Worm (Caenorhabditis elegans): Measurements from ENCODE around the gene R10D12.1.

The R10D12.1 gene

ce11 chrV:13918341-13918740 is 16.1 kb downstream of the R10D12.1 start, which contains the start of gene str-250:
TSS of gene str-250 (plus strand) at chrV:13918641.
- no peak for TF ChIP-seq ztf-26 (tag; optimal IDR thresholded peaks at IDR 0.05)
- TF ChIP-seq F39B2.1 (GFP tag; IDR thresholded peaks at IDR 0.05): no peak
- no peak for TF ChIP-seq lir-1 (GFP tag; conservative IDR thresholded peaks at IDR 0.05)
- no peak for TF ChIP-seq snpc-3.4 (tag; optimal IDR thresholded peaks at IDR 0.05)
- TF ChIP-seq mel-28 (tag; optimal IDR thresholded peaks at IDR 0.05; ENCODE audit: borderline replicate concordance): no peak
- no peak for TF ChIP-seq lag-1 (GFP tag; IDR thresholded peaks at IDR 0.05)
- no peak for TF ChIP-seq akir-1 (GFP tag; optimal IDR thresholded peaks at IDR 0.05)
- TF ChIP-seq aptf-3 (GFP tag; IDR thresholded peaks at IDR 0.05): no peak
- no peak for TF ChIP-seq egl-18 (GFP tag; IDR thresholded peaks at IDR 0.05)
- no peak for TF ChIP-seq athp-1 (tag; optimal IDR thresholded peaks at IDR 0.05)
- TF ChIP-seq hsf-1 (GFP tag; IDR thresholded peaks at IDR 0.05): no peak
- TF ChIP-seq mxl-1 (tag; optimal IDR thresholded peaks at IDR 0.05): no peak

DNA sequence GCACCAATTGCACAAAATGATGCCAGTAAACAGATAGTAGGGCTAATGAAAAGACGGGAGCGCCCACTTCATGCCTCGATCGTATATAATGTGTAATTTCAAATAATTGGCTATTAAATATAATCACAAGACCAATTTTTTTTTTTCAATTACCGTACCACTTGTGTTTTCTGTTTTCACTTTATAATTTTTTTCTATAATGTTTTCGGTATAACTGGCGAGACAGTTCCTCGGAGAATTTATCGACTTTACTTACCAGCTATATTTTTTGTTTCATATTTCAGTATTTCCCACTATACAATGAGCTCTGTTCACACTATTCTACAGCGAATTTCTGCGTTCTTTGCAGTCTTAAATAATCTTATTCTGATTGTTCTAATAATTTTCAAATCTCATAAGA is 18.2 kb downstream of the R10D12.1 start, which contains the start of gene str-252:
TSS of gene str-252 (plus strand) at position 301 of the 400 bp plus-strand sequence.
- TF ChIP-seq nhr-179 (tag; optimal IDR thresholded peaks at IDR 0.05) (no peak), hsf-1 (GFP tag; IDR thresholded peaks at IDR 0.05) (no peak), unc-130 (GFP tag; optimal IDR thresholded peaks at IDR 0.05) (no peak), hmg-1.2 (GFP tag; IDR thresholded peaks at IDR 0.05) (no peak), Y53G8AR.9 (GFP tag; conservative IDR thresholded peaks at IDR 0.05) (no peak), ceh-58 (GFP tag; IDR thresholded peaks at IDR 0.05) (no peak)

ce11 chrV:13915390-13915789 is 19.1 kb downstream of the R10D12.1 start, which contains the start of gene gcy-32:
TSS of gene gcy-32 (minus strand) at chrV:13915490.
- TF ChIP-seq ceh-58 (GFP tag; IDR thresholded peaks at IDR 0.05) (no peak), snpc-1.1 (tag; optimal IDR thresholded peaks at IDR 0.05; ENCODE audit: insufficient read depth) (no peak), fkh-3 (tag; optimal IDR thresholded peaks at IDR 0.05) (no peak), Y53G8AR.9 (GFP tag; conservative IDR thresholded peaks at IDR 0.05) (no peak), B0019.2 (GFP tag; conservative IDR thresholded peaks at IDR 0.05) (no peak), F57C9.4 (tag; optimal IDR thresholded peaks at IDR 0.05) (no peak), hrde-1 (tag; optimal IDR thresholded peaks at IDR 0.05; ENCODE audit: borderline replicate concordance) (no peak), F37B4.10 (GFP tag; IDR thresholded peaks at IDR 0.05) (no peak), nhr-90 (tag; optimal IDR thresholded peaks at IDR 0.05) (no peak), zfh-2 (GFP tag; conservative IDR thresholded peaks at IDR 0.05) (no peak), D2030.7 (GFP tag; IDR thresholded peaks at IDR 0.05) (no peak), B0336.3 (GFP tag; IDR thresholded peaks at IDR 0.05) (no peak), lin-40 (tag; optimal IDR thresholded peaks at IDR 0.05) (no peak), rpc-1 (optimal IDR thresholded peaks at IDR 0.05) (no peak), rpc-1 (tag; optimal IDR thresholded peaks at IDR 0.05) (no peak), somi-1 (GFP tag; optimal IDR thresholded peaks at IDR 0.05) (no peak)

- TF ChIP-seq F37B4.10 (GFP tag; IDR thresholded peaks at IDR 0.05) (no peak), ZK185.1 (tag; optimal IDR thresholded peaks at IDR 0.05; ENCODE audit: poor library complexity, severe bottlenecking) (peak; percentile 17), lin-40 (tag; optimal IDR thresholded peaks at IDR 0.05) (peak; percentile 71), attf-3 (GFP tag; conservative IDR thresholded peaks at IDR 0.05) (no peak), egl-44 (GFP tag; IDR thresholded peaks at IDR 0.05) (peak; percentile 37; the same call in 1 of the 2 replicates), nhr-179 (tag; optimal IDR thresholded peaks at IDR 0.05) (no peak), K12H6.12 (tag; optimal IDR thresholded peaks at IDR 0.05) (peak; percentile 65), rcor-1 (GFP tag; IDR thresholded peaks at IDR 0.05) (0 out of 2 replicates have a peak, but pooled peaks have one; percentile 8), mcd-1 (GFP tag; IDR thresholded peaks at IDR 0.05) (0 out of 2 replicates have a peak, but pooled peaks have one; percentile 27), C06A6.2 (GFP tag; conservative IDR thresholded peaks at IDR 0.05) (no peak), madf-10 (tag; optimal IDR thresholded peaks at IDR 0.05) (peak; percentile 72), lir-1 (GFP tag; conservative IDR thresholded peaks at IDR 0.05) (peak; percentile 34; the same call in 1 of the 2 replicates), zfh-2 (GFP tag; conservative IDR thresholded peaks at IDR 0.05) (no peak), Y67H2A.10 (GFP tag; conservative IDR thresholded peaks at IDR 0.05) (no peak), xnd-1 (tag; optimal IDR thresholded peaks at IDR 0.05) (no peak), F23B12.7 (tag; optimal IDR thresholded peaks at IDR 0.05; ENCODE audit: insufficient read depth) (peak; percentile 14), ztf-3 (GFP tag; optimal IDR thresholded peaks at IDR 0.05) (no peak), attf-5 (GFP tag; optimal IDR thresholded peaks at IDR 0.05) (peak; percentile 72), snpc-1.1 (tag; optimal IDR thresholded peaks at IDR 0.05; ENCODE audit: insufficient read depth) (no peak)
Measured at ce11 chrV:13909400-13909799, 25.0 kb downstream of the R10D12.1 start, which contains the start of gene C06B3.7. TSS of gene C06B3.7 (plus strand) at chrV:13909686.
